Fruit fly (Drosophila melanogaster) whole organism, pupa: Measurements from ENCODE around the gene kmr.

Experiments used
- CG10348 ChIP-seq: fragments of 200-800 bp; sonication (Bioruptor generic); IDR thresholded peaks from 2 replicates; pipeline ENCODE4 v1.3.6; 2022; ENCODE audit warnings: missing biosample characterization, missing genetic modification characterization
- CG12605 ChIP-seq: fragments of 200-800 bp; sonication (Bioruptor generic); IDR thresholded peaks from 2 replicates; pipeline ENCODE4 v1.3.6; 2022; ENCODE audit warnings: missing biosample characterization, missing genetic modification characterization
- CG13204 ChIP-seq: fragments of 200-800 bp; sonication (Bioruptor generic); optimal IDR thresholded peaks from 2 replicates; lab custom pipeline; 2018; ENCODE audit warnings: missing biosample characterization, mild to moderate bottlenecking, missing genetic modification characterization, moderate library complexity
- CG14655 ChIP-seq: fragments of 200-800 bp; sonication (Bioruptor generic); optimal IDR thresholded peaks from 3 replicates; lab custom pipeline; 2017; ENCODE audit warnings: mild to moderate bottlenecking, missing biosample characterization, missing genetic modification reagents, missing genetic modification characterization
- CG15710 ChIP-seq: fragments of 200-800 bp; sonication (Bioruptor generic); optimal IDR thresholded peaks from 2 replicates; lab custom pipeline; 2018; ENCODE audit warnings: missing biosample characterization, mild to moderate bottlenecking, missing genetic modification characterization, moderate library complexity
- CG17806 ChIP-seq: fragments of 200-800 bp; sonication (Bioruptor generic); optimal IDR thresholded peaks from 2 replicates; lab custom pipeline; 2018; ENCODE audit warnings: missing biosample characterization, mild to moderate bottlenecking, missing genetic modification characterization, moderate library complexity
- CG32121 ChIP-seq: fragments of 200-800 bp; sonication (Bioruptor generic); IDR thresholded peaks from 2 replicates; pipeline ENCODE4 v1.3.6; 2022; ENCODE audit warnings: missing biosample characterization, missing genetic modification characterization
- CG34367 ChIP-seq: fragments of 200-800 bp; sonication (Bioruptor generic); optimal IDR thresholded peaks from 2 replicates; lab custom pipeline; 2018; ENCODE audit warnings: missing biosample characterization, mild to moderate bottlenecking, missing genetic modification characterization
- CG4496 ChIP-seq: fragments of 200-800 bp; sonication (Bioruptor generic); IDR thresholded peaks from 3 replicates; pipeline ENCODE4 v1.3.6; 2022; ENCODE audit warnings: missing biosample characterization, missing genetic modification characterization
- CG8159 ChIP-seq: fragments of 200-800 bp; sonication (Bioruptor generic); optimal IDR thresholded peaks from 3 replicates; lab custom pipeline; 2018; ENCODE audit warnings: missing biosample characterization, mild to moderate bottlenecking, missing genetic modification characterization, moderate library complexity
- CG8301 ChIP-seq: fragments of 200-800 bp; sonication (Bioruptor generic); optimal IDR thresholded peaks from 2 replicates; lab custom pipeline; 2018; ENCODE audit warnings: missing biosample characterization, mild to moderate bottlenecking, missing genetic modification characterization
- CG9948 ChIP-seq: fragments of 200-800 bp; sonication (Bioruptor generic); optimal IDR thresholded peaks from 2 replicates; lab custom pipeline; 2018; ENCODE audit warnings: missing biosample characterization, mild to moderate bottlenecking, missing genetic modification characterization, moderate library complexity
- D1 ChIP-seq: fragments of 200-800 bp; sonication (Bioruptor generic); optimal IDR thresholded peaks from 2 replicates; lab custom pipeline; 2018; ENCODE audit warnings: missing biosample characterization, mild to moderate bottlenecking, missing genetic modification characterization, moderate library complexity
- EcR ChIP-seq: fragments of 200-800 bp; sonication (Bioruptor generic); optimal IDR thresholded peaks from 3 replicates; lab custom pipeline; 2019; ENCODE audit warnings: missing biosample characterization, missing genetic modification characterization, mild to moderate bottlenecking, moderate library complexity, missing genetic modification reagents
- Ets98B ChIP-seq: fragments of 200-800 bp; sonication (Bioruptor generic); IDR thresholded peaks from 2 replicates; pipeline ENCODE4 v1.3.6; 2022; ENCODE audit warnings: missing biosample characterization, missing genetic modification characterization
- Pif1A ChIP-seq: fragments of 200-800 bp; sonication (Bioruptor generic); optimal IDR thresholded peaks from 3 replicates; lab custom pipeline; 2016; ENCODE audit warnings: missing biosample characterization, missing genetic modification characterization
- Pif1B ChIP-seq: fragments of 200-800 bp; sonication (Bioruptor generic); optimal IDR thresholded peaks from 3 replicates; lab custom pipeline; 2016; ENCODE audit warnings: missing biosample characterization, missing genetic modification characterization
- Snoo ChIP-seq: fragments of 200-800 bp; sonication (Bioruptor generic); optimal IDR thresholded peaks from 3 replicates; lab custom pipeline; 2017; ENCODE audit warnings: missing biosample characterization, mild to moderate bottlenecking, missing genetic modification characterization, inconsistent platforms
- fd96Ca ChIP-seq: fragments of 200-800 bp; sonication (Bioruptor generic); IDR thresholded peaks from 3 replicates; pipeline ENCODE4 v1.3.6; 2022; ENCODE audit warnings: missing biosample characterization, missing genetic modification characterization
- gl ChIP-seq: fragments of 200-800 bp; sonication (Bioruptor generic); optimal IDR thresholded peaks from 2 replicates; lab custom pipeline; 2018; ENCODE audit warnings: missing biosample characterization, mild to moderate bottlenecking, missing genetic modification characterization
- rn ChIP-seq: fragments of 200-800 bp; sonication (Bioruptor generic); IDR thresholded peaks from 2 replicates; pipeline ENCODE4 v1.3.6; 2022; ENCODE audit warnings: missing biosample characterization, missing genetic modification characterization

Gene kmr

dm6 chr3R:13779241-13779683 lies 64.3 kb downstream of the kmr start, which contains the start of the genes CG42375 and CG9288:
Gene CG42375 (plus strand): TSS chr3R:13779624.
Gene CG9288 (plus strand): TSS chr3R:13779624.
- TF ChIP-seq D1 (tag; lab: Kevin White, UChicago): peak; percentile 52
- peak; percentile 42 for TF ChIP-seq Pif1B (GFP tag; lab: Kevin White, UChicago)
- 0 out of 2 replicates have a peak, but pooled peaks have one; percentile 38 for TF ChIP-seq Ets98B (GFP tag; lab: Robert Waterston, UW)
- TF ChIP-seq CG8301 (tag; lab: Kevin White, UChicago): peak; percentile 82
- TF ChIP-seq fd96Ca (GFP tag; lab: Robert Waterston, UW): no peak
- no peak for TF ChIP-seq CG12605 (GFP tag; lab: Robert Waterston, UW)
- no peak for TF ChIP-seq Snoo
- TF ChIP-seq CG10348 (GFP tag; lab: Robert Waterston, UW): no peak
- TF ChIP-seq CG9948 (tag; lab: Kevin White, UChicago): no peak
- no peak for TF ChIP-seq EcR (GFP tag; lab: Kevin White, UChicago)
- peak; percentile 78 for TF ChIP-seq CG8159 (tag; lab: Kevin White, UChicago)
- peak; percentile 30 for TF ChIP-seq gl (tag; lab: Kevin White, UChicago)
- peak; percentile 80 for TF ChIP-seq CG32121 (GFP tag; lab: Robert Waterston, UW)
- TF ChIP-seq CG13204 (GFP tag; lab: Kevin White, UChicago): no peak
- TF ChIP-seq CG34367 (tag; lab: Kevin White, UChicago): no peak
- TF ChIP-seq CG14655 (GFP tag; lab: Kevin White, UChicago): peak; percentile 83
- TF ChIP-seq CG17806 (tag; lab: Kevin White, UChicago): peak; percentile 76
- TF ChIP-seq rn: peak; percentile 32; the same call in 1 of the 2 replicates
- TF ChIP-seq Pif1A (GFP tag; lab: Kevin White, UChicago): peak; percentile 58
- peak; percentile 46; the same call in 1 of the 3 replicates for TF ChIP-seq CG4496 (GFP tag; lab: Robert Waterston, UW)
- no peak for TF ChIP-seq CG15710 (tag; lab: Kevin White, UChicago)

dm6 chr3R:13780769-13781168 lies 65.8 kb downstream of the kmr start, which contains the start of gene CG9286:
Gene CG9286 (plus strand): TSS chr3R:13780964.
- TF ChIP-seq Snoo: no peak
- no peak for TF ChIP-seq EcR (GFP tag; lab: Kevin White, UChicago)
- TF ChIP-seq CG32121 (GFP tag; lab: Robert Waterston, UW): no peak
- no peak for TF ChIP-seq rn
- no peak for TF ChIP-seq CG17806 (tag; lab: Kevin White, UChicago)
- TF ChIP-seq CG8159 (tag; lab: Kevin White, UChicago): no peak
- TF ChIP-seq, all 21 proteins: peak for 0

dm6 chr3R:13782035-13782434 lies 67.0 kb downstream of the kmr start, which contains the start of gene Dip-B:
Gene Dip-B (plus strand): TSS chr3R:13782288.
- TF ChIP-seq CG17806 (tag; lab: Kevin White, UChicago) (no peak), D1 (tag; lab: Kevin White, UChicago) (no peak), CG32121 (GFP tag; lab: Robert Waterston, UW) (no peak), rn (no peak), Snoo (no peak), CG15710 (tag; lab: Kevin White, UChicago) (no peak), CG13204 (GFP tag; lab: Kevin White, UChicago) (no peak), Pif1B (GFP tag; lab: Kevin White, UChicago) (no peak), gl (tag; lab: Kevin White, UChicago) (no peak), CG8301 (tag; lab: Kevin White, UChicago) (no peak), CG12605 (GFP tag; lab: Robert Waterston, UW) (no peak), EcR (GFP tag; lab: Kevin White, UChicago) (no peak), CG34367 (tag; lab: Kevin White, UChicago) (no peak), CG14655 (GFP tag; lab: Kevin White, UChicago) (no peak), fd96Ca (GFP tag; lab: Robert Waterston, UW) (no peak), CG8159 (tag; lab: Kevin White, UChicago) (no peak), Pif1A (GFP tag; lab: Kevin White, UChicago) (no peak), CG9948 (tag; lab: Kevin White, UChicago) (no peak), Ets98B (GFP tag; lab: Robert Waterston, UW) (no peak)
- TF ChIP-seq, all 21 proteins: peak for 0

- TF ChIP-seq CG4496 (GFP tag; lab: Robert Waterston, UW) (0 out of 3 replicates have a peak, but pooled peaks have one; percentile 47), EcR (GFP tag; lab: Kevin White, UChicago) (peak; percentile 62), CG13204 (GFP tag; lab: Kevin White, UChicago) (no peak)
Measured at dm6 chr3R:13782578-13782977, 67.6 kb downstream of the kmr start.

- no peak for TF ChIP-seq CG34367 (tag; lab: Kevin White, UChicago)
- no peak for TF ChIP-seq CG14655 (GFP tag; lab: Kevin White, UChicago)
- no peak for TF ChIP-seq CG8301 (tag; lab: Kevin White, UChicago)
- no peak for TF ChIP-seq Pif1A (GFP tag; lab: Kevin White, UChicago)
- TF ChIP-seq CG12605 (GFP tag; lab: Robert Waterston, UW): no peak
Measured at dm6 chr3R:13783397-13783796, 68.4 kb downstream of the kmr start.

dm6 chr3R:13785895-13786294 lies 70.9 kb downstream of the kmr start:
- 0 out of 3 replicates have a peak, but pooled peaks have one; percentile 46 for TF ChIP-seq CG4496 (GFP tag; lab: Robert Waterston, UW)
- TF ChIP-seq CG8159 (tag; lab: Kevin White, UChicago): no peak
- TF ChIP-seq CG12605 (GFP tag; lab: Robert Waterston, UW): no peak
